Worm (Caenorhabditis elegans): ENCODE measurements around the gene T07E3.4.

T07E3.4 gene

ce11 chrIII:6863901-6864300 lies 33.9 kb upstream of the T07E3.4 start, which contains the start of gene sma-3:
TSS of gene sma-3 (minus strand) at chrIII:6863968.
- TF ChIP-seq nhr-80 (tag; optimal IDR thresholded peaks at IDR 0.05), result peak; percentile 72
- TF ChIP-seq ZK185.1 (tag; optimal IDR thresholded peaks at IDR 0.05; ENCODE audit: poor library complexity, severe bottlenecking), result no peak

ce11 chrIII:6869268-6869667 lies 28.5 kb upstream of the T07E3.4 start, which contains the start of the genes cra-1 and kbp-1:
TSS of gene cra-1 (minus strand) at chrIII:6869460.
TSS of gene kbp-1 (plus strand) at chrIII:6869633.
- TF ChIP-seq egl-44 (GFP tag; IDR thresholded peaks at IDR 0.05), result no peak
- TF ChIP-seq let-526 (GFP tag; IDR thresholded peaks at IDR 0.05), result no peak
- no peak for TF ChIP-seq let-607 (tag; optimal IDR thresholded peaks at IDR 0.05)
- TF ChIP-seq akir-1 (GFP tag; optimal IDR thresholded peaks at IDR 0.05), result no peak
- no peak for TF ChIP-seq Y67H2A.10 (GFP tag; conservative IDR thresholded peaks at IDR 0.05)
- no peak for TF ChIP-seq sdz-38 (tag; optimal IDR thresholded peaks at IDR 0.05)
- no peak for TF ChIP-seq fkh-3 (tag; optimal IDR thresholded peaks at IDR 0.05)
- TF ChIP-seq F37B4.10 (GFP tag; IDR thresholded peaks at IDR 0.05), result no peak
- TF ChIP-seq efl-1 (GFP tag; optimal IDR thresholded peaks at IDR 0.05), result peak; percentile 74
- peak; percentile 37 for TF ChIP-seq F23B12.7 (tag; optimal IDR thresholded peaks at IDR 0.05; ENCODE audit: insufficient read depth)
- TF ChIP-seq mcd-1 (GFP tag; IDR thresholded peaks at IDR 0.05), result peak; percentile 82
- TF ChIP-seq nfyb-1 (GFP tag; IDR thresholded peaks at IDR 0.05), result no peak
- no peak; the same call in 1 of the 2 replicates for TF ChIP-seq attf-3 (GFP tag; conservative IDR thresholded peaks at IDR 0.05)
- TF ChIP-seq dpl-1 (GFP tag; optimal IDR thresholded peaks at IDR 0.05), result peak; percentile 47
- TF ChIP-seq ceh-91 (GFP tag; IDR thresholded peaks at IDR 0.05), result no peak
- TF ChIP-seq bed-2 (GFP tag; IDR thresholded peaks at IDR 0.05), result no peak
- TF ChIP-seq lsl-1 (GFP tag; optimal IDR thresholded peaks at IDR 0.05), result peak; percentile 12
- TF ChIP-seq hlh-12 (tag; optimal IDR thresholded peaks at IDR 0.05), result no peak
- TF ChIP-seq K11D2.4 (GFP tag; IDR thresholded peaks at IDR 0.05), result no peak
- TF ChIP-seq lin-54 (GFP tag; optimal IDR thresholded peaks at IDR 0.05), result peak; percentile 49
- no peak for TF ChIP-seq lin-35 (GFP tag; optimal IDR thresholded peaks at IDR 0.05)
- no peak for TF ChIP-seq madf-8 (GFP tag; conservative IDR thresholded peaks at IDR 0.05)

ce11 chrIII:6869996-6870395 lies 27.8 kb upstream of the T07E3.4 start, which contains the start of gene K04C2.8:
TSS of gene K04C2.8 (plus strand) at chrIII:6870296.
- no peak for TF ChIP-seq snpc-1.1 (tag; optimal IDR thresholded peaks at IDR 0.05; ENCODE audit: insufficient read depth)
- TF ChIP-seq egrh-3 (GFP tag; IDR thresholded peaks at IDR 0.05), result no peak
- TF ChIP-seq T07F8.4 (tag; optimal IDR thresholded peaks at IDR 0.05), result no peak
- no peak for TF ChIP-seq lin-26 (GFP tag; IDR thresholded peaks at IDR 0.05)
- no peak for TF ChIP-seq unc-130 (GFP tag; optimal IDR thresholded peaks at IDR 0.05)
- no peak for TF ChIP-seq ztf-3 (GFP tag; optimal IDR thresholded peaks at IDR 0.05)
- TF ChIP-seq somi-1 (GFP tag; optimal IDR thresholded peaks at IDR 0.05), result no peak
- TF ChIP-seq mxl-1 (tag; optimal IDR thresholded peaks at IDR 0.05), result no peak
- no peak for TF ChIP-seq snpc-4 (GFP tag; optimal IDR thresholded peaks at IDR 0.05)
- no peak for TF ChIP-seq snpc-4 (tag; optimal IDR thresholded peaks at IDR 0.05)
- TF ChIP-seq sea-2 (GFP tag; IDR thresholded peaks at IDR 0.05), result no peak
- TF ChIP-seq F49E8.2 (tag; optimal IDR thresholded peaks at IDR 0.05; ENCODE audit: insufficient read depth), result no peak
- TF ChIP-seq aptf-2 (GFP tag; conservative IDR thresholded peaks at IDR 0.05), result no peak
- no peak for TF ChIP-seq lin-54 (GFP tag; optimal IDR thresholded peaks at IDR 0.05)
- TF ChIP-seq K11D2.4 (GFP tag; IDR thresholded peaks at IDR 0.05), result no peak
- TF ChIP-seq ekl-4 (GFP tag; IDR thresholded peaks at IDR 0.05), result no peak
- no peak for TF ChIP-seq D2030.7 (GFP tag; IDR thresholded peaks at IDR 0.05)
- no peak for TF ChIP-seq C17E4.6 (GFP tag; IDR thresholded peaks at IDR 0.05)
- no peak for TF ChIP-seq him-1 (tag; optimal IDR thresholded peaks at IDR 0.05)
- no peak for TF ChIP-seq F52B5.7 (tag; optimal IDR thresholded peaks at IDR 0.05)
